Worm (Caenorhabditis elegans): ENCODE data around the gene Y51H4A.937.
"Not testable (repeated sequence)": the region's sequence is repeated elsewhere in the genome, so short reads cannot be mapped to it uniquely, and the experiment has no call there.

Y51H4A.937 gene

ce11 chrIV:16542649-16543048 lies 14.2 kb downstream of the Y51H4A.937 start, which contains the start of gene uroc-1:
Gene uroc-1 (minus strand): TSS chrIV:16542749.
- no peak for TF ChIP-seq tlf-1 (GFP tag; optimal IDR thresholded peaks at IDR 0.05)
- no peak for TF ChIP-seq zim-3 (tag; optimal IDR thresholded peaks at IDR 0.05)

ce11 chrIV:16551457-16551856 lies 23.0 kb downstream of the Y51H4A.937 start:
- TF ChIP-seq ceh-100 (GFP tag; IDR thresholded peaks at IDR 0.05) (no peak), egrh-3 (GFP tag; IDR thresholded peaks at IDR 0.05) (peak; percentile 59; the same call in 1 of the 2 replicates)

ce11 chrIV:16551982-16552381 lies 23.5 kb downstream of the Y51H4A.937 start:
- TF ChIP-seq hmg-1.2 (GFP tag; IDR thresholded peaks at IDR 0.05): 0 out of 2 replicates have a peak, but pooled peaks have one; percentile 26
- peak; percentile 85 for TF ChIP-seq attf-6 (GFP tag; IDR thresholded peaks at IDR 0.05)
- TF ChIP-seq rpc-1 (optimal IDR thresholded peaks at IDR 0.05): not testable (repeated sequence)
- peak; percentile 6 for TF ChIP-seq rpc-1 (tag; optimal IDR thresholded peaks at IDR 0.05)

- TF ChIP-seq attf-6 (GFP tag; IDR thresholded peaks at IDR 0.05): peak; percentile 58
These were observed 24.3 kb downstream of the Y51H4A.937 start for ce11 chrIV:16552736-16553135.

ce11 chrIV:16553231-16553630 lies 24.8 kb downstream of the Y51H4A.937 start:
- TF ChIP-seq snpc-4 (GFP tag; optimal IDR thresholded peaks at IDR 0.05): not testable (repeated sequence)
- TF ChIP-seq snpc-4 (tag; optimal IDR thresholded peaks at IDR 0.05) (peak in 2 of 4 experiments; percentile 83 to 95), attf-6 (GFP tag; IDR thresholded peaks at IDR 0.05) (peak; percentile 66; the same call in 1 of the 2 replicates), hmg-1.2 (GFP tag; IDR thresholded peaks at IDR 0.05) (0 out of 2 replicates have a peak, but pooled peaks have one; percentile 28)

ce11 chrIV:16555500-16555899 lies 27.0 kb downstream of the Y51H4A.937 start:
- peak; percentile 24 for TF ChIP-seq rpc-1 (optimal IDR thresholded peaks at IDR 0.05)
- TF ChIP-seq rpc-1 (tag; optimal IDR thresholded peaks at IDR 0.05): peak; percentile 69
- TF ChIP-seq snpc-4 (GFP tag; optimal IDR thresholded peaks at IDR 0.05): not testable (repeated sequence)
- TF ChIP-seq snpc-4 (tag; optimal IDR thresholded peaks at IDR 0.05): peak in 3 of 4 experiments; percentile 51 to 92 (median 52)
- TF ChIP-seq attf-6 (GFP tag; IDR thresholded peaks at IDR 0.05): peak; percentile 91
- TF ChIP-seq D2030.7 (GFP tag; IDR thresholded peaks at IDR 0.05): peak; percentile 13; the same call in 1 of the 2 replicates
- TF ChIP-seq tbp1 (GFP tag; optimal IDR thresholded peaks at IDR 0.05): peak; percentile 83
- TF ChIP-seq B0261.1 (tag; optimal IDR thresholded peaks at IDR 0.05): peak; percentile 59

- no peak for TF ChIP-seq egrh-3 (GFP tag; IDR thresholded peaks at IDR 0.05)
- no peak for TF ChIP-seq ztf-26 (tag; optimal IDR thresholded peaks at IDR 0.05)
- TF ChIP-seq xnd-1 (tag; optimal IDR thresholded peaks at IDR 0.05): no peak
- no peak for TF ChIP-seq nfyb-1 (GFP tag; IDR thresholded peaks at IDR 0.05)
- no peak for TF ChIP-seq C06A6.2 (GFP tag; conservative IDR thresholded peaks at IDR 0.05)
- TF ChIP-seq lin-26 (GFP tag; IDR thresholded peaks at IDR 0.05): no peak
- TF ChIP-seq hmg-1.2 (GFP tag; IDR thresholded peaks at IDR 0.05): no peak
- no peak for TF ChIP-seq hmg-20 (GFP tag; IDR thresholded peaks at IDR 0.05)
- no peak for TF ChIP-seq die-1 (tag; optimal IDR thresholded peaks at IDR 0.05)
- no peak for TF ChIP-seq ztf-6 (GFP tag; IDR thresholded peaks at IDR 0.05)
- TF ChIP-seq ama-1 (optimal IDR thresholded peaks at IDR 0.05): no peak
- no peak for TF ChIP-seq ama-1 (GFP tag; optimal IDR thresholded peaks at IDR 0.05)
- TF ChIP-seq lin-54 (GFP tag; optimal IDR thresholded peaks at IDR 0.05): no peak
These were observed 32.5 kb downstream of the Y51H4A.937 start for ce11 chrIV:16560971-16561370.

ce11 chrIV:16577188-16577587 lies 48.7 kb downstream of the Y51H4A.937 start:
- TF ChIP-seq rpc-1 (optimal IDR thresholded peaks at IDR 0.05) (peak; percentile 28), rpc-1 (tag; optimal IDR thresholded peaks at IDR 0.05) (peak; percentile 67), attf-6 (GFP tag; IDR thresholded peaks at IDR 0.05) (peak; percentile 88), B0261.1 (tag; optimal IDR thresholded peaks at IDR 0.05) (peak; percentile 62), tbp1 (GFP tag; optimal IDR thresholded peaks at IDR 0.05) (peak; percentile 81), snpc-4 (GFP tag; optimal IDR thresholded peaks at IDR 0.05) (peak; percentile 8), snpc-4 (tag; optimal IDR thresholded peaks at IDR 0.05) (peak in 2 of 4 experiments; percentile 33 to 92)

Data from whole organism, young adult.